Worm (Caenorhabditis elegans) whole organism, young adult: ENCODE measurements around the gene vps-33.1.

Experiments
- B0019.2 ChIP-seq: fragments of 200-800 bp; sonication (Bioruptor generic); conservative IDR thresholded peaks from 2 replicates; pipeline ENCODE4 v1.3.6; 2022; ENCODE audit warnings: missing genetic modification reagents, missing genetic modification characterization, missing compliant biosample characterization
- B0035.1 ChIP-seq: sonication (generic microtip); optimal IDR thresholded peaks from 2 replicates; lab custom pipeline; 2016; ENCODE audit warnings: missing genetic modification characterization, mild to moderate bottlenecking, missing compliant biosample characterization, missing genotype, missing genetic modification reagents
- D2030.7 ChIP-seq: fragments of 200-800 bp; sonication (Bioruptor generic); IDR thresholded peaks from 2 replicates; pipeline ENCODE4 v1.3.6; 2022; ENCODE audit warnings: missing genetic modification reagents, missing genetic modification characterization, missing compliant biosample characterization
- F22D6.2 ChIP-seq: sonication (generic microtip); optimal IDR thresholded peaks from 2 replicates; lab custom pipeline; 2016; ENCODE audit warnings: mild to moderate bottlenecking, missing genetic modification characterization, missing compliant biosample characterization
- F33H1.4 ChIP-seq: fragments of 200-800 bp; sonication (Bioruptor generic); IDR thresholded peaks from 2 replicates; pipeline ENCODE4 v1.3.6; 2022; ENCODE audit warnings: missing genetic modification reagents, missing genetic modification characterization, missing compliant biosample characterization
- Y53F4B.3 ChIP-seq: fragments of 200-800 bp; sonication (Bioruptor generic); IDR thresholded peaks from 2 replicates; pipeline ENCODE4 v1.3.6; 2022; ENCODE audit warnings: missing genetic modification reagents, missing genetic modification characterization, missing compliant biosample characterization
- Y53G8AR.9 ChIP-seq: fragments of 200-800 bp; sonication (Bioruptor generic); conservative IDR thresholded peaks from 2 replicates; pipeline ENCODE4 v1.3.6; 2022; ENCODE audit warnings: missing genetic modification reagents, missing genetic modification characterization, missing compliant biosample characterization
- Y79H2A.3 ChIP-seq: fragments of 200-800 bp; sonication (Bioruptor generic); conservative IDR thresholded peaks from 2 replicates; pipeline ENCODE4 v1.3.6; 2022; ENCODE audit warnings: missing genetic modification reagents, missing genetic modification characterization, missing compliant biosample characterization
- Y95B8A.8 ChIP-seq: fragments of 200-800 bp; sonication (Bioruptor generic); IDR thresholded peaks from 2 replicates; pipeline ENCODE4 v1.3.6; 2022; ENCODE audit warnings: missing genetic modification reagents, missing genetic modification characterization, missing compliant biosample characterization
- ZK185.1 ChIP-seq: sonication (generic microtip); optimal IDR thresholded peaks from 2 replicates; lab custom pipeline; 2016; ENCODE audit warnings: mild to moderate bottlenecking, missing genetic modification characterization, missing compliant biosample characterization; ENCODE audit not compliant: poor library complexity, severe bottlenecking
- athp-1 ChIP-seq: sonication (generic microtip); optimal IDR thresholded peaks from 2 replicates; lab custom pipeline; 2017; ENCODE audit warnings: mild to moderate bottlenecking, missing genetic modification characterization, missing compliant biosample characterization
- attf-5 ChIP-seq: fragments of 200-800 bp; sonication (Bioruptor generic); optimal IDR thresholded peaks from 2 replicates; lab custom pipeline; 2018; ENCODE audit warnings: mild to moderate bottlenecking, missing genetic modification characterization, missing compliant biosample characterization
- bed-2 ChIP-seq: fragments of 200-800 bp; sonication (Bioruptor generic); IDR thresholded peaks from 2 replicates; pipeline ENCODE4 v1.3.6; 2022; ENCODE audit warnings: missing genetic modification reagents, missing genetic modification characterization, missing compliant biosample characterization
- cebp-1 ChIP-seq, 2 experiments: fragments of 200-800 bp in 1 of 2; sonication (Bioruptor generic) in 1 of 2; sonication (generic microtip) in 1 of 2; IDR thresholded peaks in 1 of 2; optimal IDR thresholded peaks in 1 of 2; 2 replicates each; pipeline versions ENCODE4 v1.3.6 to Lab custom; 2017 to 2022; ENCODE audit warnings: missing compliant biosample characterization in 2 of 2, missing genetic modification characterization in 2 of 2, mild to moderate bottlenecking in 1 of 2, missing genetic modification reagents in 1 of 2, moderate library complexity in 1 of 2
- cebp-2 ChIP-seq: fragments of 200-800 bp; sonication (Bioruptor generic); IDR thresholded peaks from 2 replicates; pipeline ENCODE4 v1.3.6; 2022; ENCODE audit warnings: missing genetic modification characterization, missing compliant biosample characterization
- ceh-27 ChIP-seq: fragments of 200-800 bp; sonication (Bioruptor generic); optimal IDR thresholded peaks from 2 replicates; lab custom pipeline; 2018; ENCODE audit warnings: mild to moderate bottlenecking, missing genetic modification characterization, moderate library complexity, missing compliant biosample characterization
- ceh-40 ChIP-seq: fragments of 200-800 bp; sonication (Bioruptor generic); IDR thresholded peaks from 2 replicates; pipeline ENCODE4 v1.3.6; 2022; ENCODE audit warnings: missing genetic modification characterization, missing compliant biosample characterization
- ceh-91 ChIP-seq: fragments of 200-800 bp; sonication (Bioruptor generic); IDR thresholded peaks from 2 replicates; pipeline ENCODE4 v1.3.6; 2022; ENCODE audit warnings: missing genetic modification reagents, missing genetic modification characterization, missing compliant biosample characterization
- dox-1 ChIP-seq: fragments of 200-800 bp; sonication (Bioruptor generic); IDR thresholded peaks from 2 replicates; pipeline ENCODE4 v1.3.6; 2022; ENCODE audit warnings: missing genetic modification reagents, missing genetic modification characterization, missing compliant biosample characterization
- dpl-1 ChIP-seq: fragments of 150-350 bp; optimal IDR thresholded peaks from 2 replicates; lab custom pipeline; 2014; ENCODE audit warnings: missing biosample characterization, missing genetic modification reagents, missing genetic modification characterization
- efl-1 ChIP-seq: fragments of 150-350 bp; optimal IDR thresholded peaks from 2 replicates; lab custom pipeline; 2014; ENCODE audit warnings: missing biosample characterization, missing genetic modification reagents, missing genetic modification characterization
- hmg-1.2 ChIP-seq: fragments of 200-800 bp; sonication (Bioruptor generic); IDR thresholded peaks from 2 replicates; pipeline ENCODE4 v1.3.6; 2022; ENCODE audit warnings: missing genetic modification reagents, missing genetic modification characterization, missing compliant biosample characterization
- lag-1 ChIP-seq: fragments of 200-800 bp; sonication (Bioruptor generic); IDR thresholded peaks from 2 replicates; pipeline ENCODE4 v1.3.6; 2022; ENCODE audit warnings: missing genetic modification reagents, missing genetic modification characterization, missing compliant biosample characterization
- lin-54 ChIP-seq: fragments of 200-800 bp; sonication (Bioruptor generic); optimal IDR thresholded peaks from 2 replicates; lab custom pipeline; 2018; ENCODE audit warnings: mild to moderate bottlenecking, missing genetic modification characterization, missing compliant biosample characterization
- lir-1 ChIP-seq: fragments of 200-800 bp; sonication (Bioruptor generic); conservative IDR thresholded peaks from 2 replicates; pipeline ENCODE4 v1.3.6; 2022; ENCODE audit warnings: missing genetic modification reagents, missing genetic modification characterization, missing compliant biosample characterization
- lsl-1 ChIP-seq: fragments of 200-800 bp; sonication (Bioruptor generic); optimal IDR thresholded peaks from 2 replicates; lab custom pipeline; 2018; ENCODE audit warnings: mild to moderate bottlenecking, missing genetic modification characterization, moderate library complexity, missing compliant biosample characterization
- madf-3 ChIP-seq: fragments of 200-800 bp; sonication (Bioruptor generic); IDR thresholded peaks from 2 replicates; pipeline ENCODE4 v1.3.6; 2022; ENCODE audit warnings: missing genetic modification reagents, missing genetic modification characterization, missing compliant biosample characterization
- madf-6 ChIP-seq: fragments of 200-800 bp; sonication (Bioruptor generic); IDR thresholded peaks from 2 replicates; pipeline ENCODE4 v1.3.6; 2022; ENCODE audit warnings: missing genetic modification reagents, missing genetic modification characterization, missing compliant biosample characterization
- madf-8 ChIP-seq: fragments of 200-800 bp; sonication (Bioruptor generic); conservative IDR thresholded peaks from 2 replicates; pipeline ENCODE4 v1.3.6; 2022; ENCODE audit warnings: missing genetic modification reagents, missing genetic modification characterization, missing compliant biosample characterization
- mcd-1 ChIP-seq: fragments of 200-800 bp; sonication (Bioruptor generic); IDR thresholded peaks from 2 replicates; pipeline ENCODE4 v1.3.6; 2022; ENCODE audit warnings: missing genetic modification reagents, missing genetic modification characterization, missing compliant biosample characterization
- mes-4 ChIP-seq: sonication (generic microtip); optimal IDR thresholded peaks from 2 replicates; lab custom pipeline; 2016; ENCODE audit warnings: missing genotype, missing genetic modification characterization, missing compliant biosample characterization
- nhr-27 ChIP-seq: fragments of 200-800 bp; sonication (Bioruptor generic); optimal IDR thresholded peaks from 2 replicates; lab custom pipeline; 2018; ENCODE audit warnings: mild to moderate bottlenecking, missing genetic modification characterization, moderate library complexity, missing compliant biosample characterization
- snpc-1.1 ChIP-seq: sonication (generic microtip); optimal IDR thresholded peaks from 2 replicates; lab custom pipeline; 2017; ENCODE audit warnings: missing genetic modification characterization, mild to moderate bottlenecking, missing compliant biosample characterization, antibody characterized with exemption, moderate library complexity, missing genotype, missing genetic modification reagents; ENCODE audit not compliant: insufficient read depth
- snpc-1.3 ChIP-seq: sonication (generic microtip); optimal IDR thresholded peaks from 2 replicates; lab custom pipeline; 2017; ENCODE audit warnings: missing genetic modification characterization, mild to moderate bottlenecking, missing compliant biosample characterization, antibody characterized with exemption, moderate library complexity, missing genotype, missing genetic modification reagents; ENCODE audit not compliant: insufficient read depth
- snpc-3.4 ChIP-seq: sonication (generic microtip); optimal IDR thresholded peaks from 2 replicates; lab custom pipeline; 2017; ENCODE audit warnings: missing genetic modification characterization, mild to moderate bottlenecking, missing compliant biosample characterization, antibody characterized with exemption, moderate library complexity, missing genotype, missing genetic modification reagents
- snpc-4 ChIP-seq, 5 experiments: fragments of 150-350 bp in 1 of 5; sonication (generic microtip) in 4 of 5; optimal IDR thresholded peaks; 2 replicates each; lab custom pipeline; 2014 to 2018; ENCODE audit warnings: missing genetic modification characterization in 5 of 5, missing biosample characterization in 3 of 5, antibody characterized with exemption in 2 of 5, mild to moderate bottlenecking in 2 of 5, missing compliant biosample characterization in 2 of 5, missing genotype in 2 of 5, moderate library complexity in 2 of 5, missing genetic modification reagents in 1 of 5
- tlf-1 ChIP-seq: fragments of 200-800 bp; sonication (Bioruptor generic); optimal IDR thresholded peaks from 2 replicates; lab custom pipeline; 2018; ENCODE audit warnings: mild to moderate bottlenecking, missing genetic modification characterization, missing compliant biosample characterization
- unc-130 ChIP-seq: sonication (generic microtip); optimal IDR thresholded peaks from 2 replicates; lab custom pipeline; 2016; ENCODE audit warnings: missing genetic modification reagents, missing genetic modification characterization, missing compliant biosample characterization
- xnd-1 ChIP-seq: sonication (generic microtip); optimal IDR thresholded peaks from 2 replicates; lab custom pipeline; 2016; ENCODE audit warnings: missing genotype, missing genetic modification reagents, missing genetic modification characterization, missing compliant biosample characterization
- zfh-2 ChIP-seq: fragments of 200-800 bp; sonication (Bioruptor generic); conservative IDR thresholded peaks from 2 replicates; pipeline ENCODE4 v1.3.6; 2022; ENCODE audit warnings: missing genetic modification reagents, missing genetic modification characterization, missing compliant biosample characterization
- ztf-18 ChIP-seq: sonication (generic microtip); optimal IDR thresholded peaks from 2 replicates; lab custom pipeline; 2016; ENCODE audit warnings: missing genotype, mild to moderate bottlenecking, missing genetic modification characterization, missing compliant biosample characterization
- ztf-25 ChIP-seq: fragments of 200-800 bp; sonication (Bioruptor generic); IDR thresholded peaks from 2 replicates; pipeline ENCODE4 v1.3.6; 2022; ENCODE audit warnings: missing genetic modification reagents, missing genetic modification characterization, missing compliant biosample characterization
- ztf-28 ChIP-seq: fragments of 200-800 bp; sonication (Bioruptor generic); IDR thresholded peaks from 2 replicates; pipeline ENCODE4 v1.3.6; 2022; ENCODE audit warnings: missing genetic modification reagents, missing genetic modification characterization, missing compliant biosample characterization

The vps-33.1 gene

ce11 chrIII:8678371-8678770, 22.4 kb upstream of the vps-33.1 start (continued):
- TF ChIP-seq snpc-4 (GFP tag; optimal IDR thresholded peaks at IDR 0.05; lab: Kevin White, UChicago) (peak; percentile 53), snpc-4 (tag; optimal IDR thresholded peaks at IDR 0.05; lab: Kevin White, UChicago) (peak in 2 of 4 experiments; percentile 51), zfh-2 (GFP tag; lab: Robert Waterston, UW) (no peak), B0035.1 (tag; lab: Kevin White, UChicago) (peak; percentile 61)

DNA sequence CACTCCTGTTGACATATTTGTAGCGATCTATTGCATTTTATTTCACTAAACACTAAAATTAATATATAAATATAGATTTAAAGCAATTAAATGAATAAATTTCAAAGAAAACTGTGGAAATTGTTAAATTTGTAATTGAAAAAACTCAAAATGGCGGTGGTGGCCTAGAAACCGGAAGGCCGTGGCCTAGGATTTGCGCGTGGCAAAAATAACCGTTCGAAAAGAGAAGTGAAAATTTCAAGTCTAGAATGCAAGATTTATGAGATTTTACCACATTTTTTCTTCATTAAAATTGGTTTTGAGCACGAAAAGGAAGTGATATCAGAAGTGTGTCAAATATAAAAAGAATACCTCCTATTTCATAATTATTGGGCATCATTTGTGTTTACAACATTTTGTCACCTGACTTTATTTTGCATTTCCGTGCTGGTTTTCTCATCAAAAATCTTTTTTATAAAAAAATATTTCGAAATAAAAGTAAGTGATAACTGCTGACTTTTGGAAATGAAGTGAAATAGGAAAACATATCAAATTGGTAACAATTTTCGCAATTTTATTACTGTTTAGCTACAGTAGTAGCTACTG, 17.0 kb upstream of the vps-33.1 start, which contains the start of gene fli-1:
fli-1 (minus strand) TSS at position 58 of the 585 bp plus-strand sequence.
- TF ChIP-seq ceh-40 (GFP tag; lab: Robert Waterston, UW): no peak
- peak; percentile 76 for TF ChIP-seq ceh-91 (GFP tag; lab: Robert Waterston, UW)
- peak; percentile 88 for TF ChIP-seq unc-130 (GFP tag; lab: Kevin White, UChicago)
- TF ChIP-seq madf-8 (GFP tag; lab: Robert Waterston, UW): peak; percentile 97
- peak; percentile 68; the same call in 1 of the 2 replicates for TF ChIP-seq B0019.2 (GFP tag; lab: Robert Waterston, UW)
- no peak for TF ChIP-seq F22D6.2
- peak; percentile 72; the same call in 1 of the 2 replicates for TF ChIP-seq cebp-1 (GFP tag; IDR thresholded peaks at IDR 0.05; lab: Robert Waterston, UW)
- TF ChIP-seq cebp-1 (tag; optimal IDR thresholded peaks at IDR 0.05; lab: Kevin White, UChicago): peak; percentile 90
- no peak for TF ChIP-seq Y53F4B.3 (GFP tag; lab: Robert Waterston, UW)
- TF ChIP-seq snpc-4 (GFP tag; optimal IDR thresholded peaks at IDR 0.05; lab: Kevin White, UChicago): no peak
- TF ChIP-seq snpc-4 (tag; optimal IDR thresholded peaks at IDR 0.05; lab: Kevin White, UChicago): peak in 1 of 4 experiments; percentile 21
- no peak for TF ChIP-seq Y53G8AR.9 (GFP tag; lab: Robert Waterston, UW)
- no peak for TF ChIP-seq lag-1 (GFP tag; lab: Robert Waterston, UW)
- TF ChIP-seq mcd-1: peak; percentile 47
- peak; percentile 45 for TF ChIP-seq athp-1
- TF ChIP-seq dox-1 (GFP tag; lab: Robert Waterston, UW): peak; percentile 79
- TF ChIP-seq Y95B8A.8 (GFP tag; lab: Robert Waterston, UW): 0 out of 2 replicates have a peak, but pooled peaks have one; percentile 29
- peak; percentile 53 for TF ChIP-seq ceh-27
- TF ChIP-seq D2030.7: peak; percentile 73
- peak; percentile 74 for TF ChIP-seq lsl-1 (GFP tag; lab: Kevin White, UChicago)
- peak; percentile 85 for TF ChIP-seq efl-1 (GFP tag; lab: Kevin White, UChicago)
- TF ChIP-seq mes-4: no peak
- no peak; the same call in 1 of the 2 replicates for TF ChIP-seq ztf-25 (GFP tag; lab: Robert Waterston, UW)
- peak; percentile 16 for TF ChIP-seq snpc-1.3 (tag; lab: Kevin White, UChicago)
- peak; percentile 75 for TF ChIP-seq F33H1.4 (GFP tag; lab: Robert Waterston, UW)
- peak; percentile 68 for TF ChIP-seq snpc-3.4 (tag; lab: Kevin White, UChicago)
- 0 out of 2 replicates have a peak, but pooled peaks have one; percentile 22 for TF ChIP-seq hmg-1.2 (GFP tag; lab: Robert Waterston, UW)
- TF ChIP-seq tlf-1 (GFP tag; lab: Kevin White, UChicago): peak; percentile 16
- peak; percentile 72 for TF ChIP-seq dpl-1
- peak; percentile 70 for TF ChIP-seq ZK185.1 (tag; lab: Kevin White, UChicago)
- peak; percentile 85 for TF ChIP-seq lin-54
- no peak for TF ChIP-seq attf-5 (GFP tag; lab: Kevin White, UChicago)
- TF ChIP-seq lir-1: peak; percentile 64; the same call in 1 of the 2 replicates
- TF ChIP-seq bed-2: peak; percentile 73; the same call in 1 of the 2 replicates
- peak; percentile 48 for TF ChIP-seq ztf-18
- peak; percentile 1 for TF ChIP-seq snpc-1.1
- TF ChIP-seq nhr-27 (tag; lab: Kevin White, UChicago): no peak
- 0 out of 2 replicates have a peak, but pooled peaks have one; percentile 36 for TF ChIP-seq Y79H2A.3 (GFP tag; lab: Robert Waterston, UW)
- TF ChIP-seq madf-6: peak; percentile 99
- peak; percentile 91 for TF ChIP-seq ztf-28 (GFP tag; lab: Robert Waterston, UW)
- TF ChIP-seq xnd-1 (tag; lab: Kevin White, UChicago): peak; percentile 88
- peak; percentile 37; the same call in 1 of the 2 replicates for TF ChIP-seq madf-3 (GFP tag; lab: Robert Waterston, UW)
- no peak for TF ChIP-seq cebp-2
